Fruit fly (Drosophila melanogaster) whole organism, wandering third instar larva: ENCODE measurements around the gene Ddx56.
A peak's percentile ranks its signal among the peaks of the same experiment; 100 is the strongest.

Experiments
- Abd-B ChIP-seq: fragments of >200 bp; optimal IDR thresholded peaks from 2 replicates; lab custom pipeline; 2017; ENCODE audit warnings: missing biosample characterization, missing genetic modification characterization
- CG32264 ChIP-seq: fragments of 200-800 bp; sonication (Bioruptor generic); optimal IDR thresholded peaks from 2 replicates; lab custom pipeline; 2016; ENCODE audit warnings: missing biosample characterization, missing genetic modification characterization
- CG9705 ChIP-seq: fragments of 200-800 bp; sonication (Bioruptor generic); optimal IDR thresholded peaks from 2 replicates; lab custom pipeline; 2018; ENCODE audit warnings: missing biosample characterization, mild to moderate bottlenecking, missing genetic modification characterization
- CrebA ChIP-seq: fragments of 200-800 bp; sonication (Bioruptor generic); optimal IDR thresholded peaks from 2 replicates; lab custom pipeline; 2016; ENCODE audit warnings: missing biosample characterization, mild to moderate bottlenecking, missing genetic modification characterization, borderline replicate concordance
- Dfd ChIP-seq: fragments of >200 bp; optimal IDR thresholded peaks from 2 replicates; lab custom pipeline; 2017; ENCODE audit warnings: missing biosample characterization, missing genetic modification characterization
- Dif ChIP-seq: fragments of 200-275, 200-300 bp; sonication (Bioruptor generic); optimal IDR thresholded peaks from 2 replicates; lab custom pipeline; 2018; ENCODE audit warnings: missing biosample characterization, missing genetic modification characterization; ENCODE audit not compliant: partially characterized antibody
- GATAd ChIP-seq: sonication (Bioruptor generic); optimal IDR thresholded peaks from 2 replicates; lab custom pipeline; 2016; ENCODE audit warnings: missing biosample characterization, missing genetic modification characterization
- HLH106 ChIP-seq: fragments of 200-800 bp; optimal IDR thresholded peaks from 3 replicates; lab custom pipeline; 2019; ENCODE audit warnings: missing biosample characterization, mild to moderate bottlenecking, missing genetic modification characterization, moderate library complexity
- Hnf4 ChIP-seq: fragments of 200-800 bp; sonication (Bioruptor generic); optimal IDR thresholded peaks from 2 replicates; lab custom pipeline; 2016; ENCODE audit warnings: missing biosample characterization, mild to moderate bottlenecking, missing genetic modification characterization
- Hr78 ChIP-seq: fragments of >200 bp; optimal IDR thresholded peaks from 2 replicates; lab custom pipeline; 2017; ENCODE audit warnings: missing biosample characterization, missing genetic modification characterization
- Hr83 ChIP-seq: fragments of 200-300 bp; sonication (Bioruptor generic); optimal IDR thresholded peaks from 2 replicates; lab custom pipeline; 2016; ENCODE audit warnings: missing biosample characterization, mild to moderate bottlenecking, missing genetic modification characterization, moderate library complexity; ENCODE audit not compliant: poor library complexity, severe bottlenecking
- Jra ChIP-seq: sonication (Bioruptor generic); optimal IDR thresholded peaks from 2 replicates; lab custom pipeline; 2016; ENCODE audit warnings: missing biosample characterization, missing genetic modification characterization
- Mio ChIP-seq: sonication (Bioruptor generic); optimal IDR thresholded peaks from 2 replicates; lab custom pipeline; 2016; ENCODE audit warnings: missing biosample characterization, missing genetic modification characterization
- Myc ChIP-seq: fragments of >200 bp; optimal IDR thresholded peaks from 2 replicates; lab custom pipeline; 2017
- N ChIP-seq: fragments of >200 bp; optimal IDR thresholded peaks from 2 replicates; lab custom pipeline; 2018; ENCODE audit warnings: missing biosample characterization, missing external identifiers, missing genetic modification characterization
- OdsH ChIP-seq: fragments of 200-800 bp; sonication (Bioruptor generic); optimal IDR thresholded peaks from 2 replicates; lab custom pipeline; 2016; ENCODE audit warnings: missing biosample characterization, mild to moderate bottlenecking, missing genetic modification characterization
- Rel ChIP-seq, 2 experiments: fragments of 200-800 bp; sonication (Bioruptor generic) in 1 of 2; optimal IDR thresholded peaks; 2 replicates in 1 of 2; 3 replicates in 1 of 2; lab custom pipeline; 2016 to 2019; ENCODE audit warnings: mild to moderate bottlenecking in 2 of 2, missing biosample characterization in 2 of 2, missing genetic modification characterization in 2 of 2, moderate library complexity in 1 of 2
- Sp1 ChIP-seq: fragments of 200-800 bp; sonication (Bioruptor generic); optimal IDR thresholded peaks from 3 replicates; lab custom pipeline; 2019; ENCODE audit warnings: missing biosample characterization, mild to moderate bottlenecking, missing genetic modification characterization, moderate library complexity
- Vsx2 ChIP-seq: fragments of 200-300, 225-300 bp; sonication (Bioruptor generic); optimal IDR thresholded peaks from 2 replicates; lab custom pipeline; 2018; ENCODE audit warnings: missing biosample characterization, missing genetic modification characterization; ENCODE audit not compliant: partially characterized antibody
- br ChIP-seq: fragments of 200-800 bp; sonication (Bioruptor generic); optimal IDR thresholded peaks from 2 replicates; lab custom pipeline; 2016; ENCODE audit warnings: missing biosample characterization, missing genetic modification characterization
- brk ChIP-seq: fragments of 200-800 bp; sonication (Bioruptor generic); optimal IDR thresholded peaks from 2 replicates; lab custom pipeline; 2016; ENCODE audit warnings: missing biosample characterization, mild to moderate bottlenecking, missing genetic modification characterization
- dl ChIP-seq, 2 experiments: fragments of 175-275, 200-275 bp in 1 of 2; fragments of 200-275 bp in 1 of 2; sonication (Bioruptor generic); optimal IDR thresholded peaks; lab custom pipeline; 2018; ENCODE audit warnings: mild to moderate bottlenecking in 2 of 2, missing biosample characterization in 2 of 2, missing genetic modification characterization in 2 of 2, moderate library complexity in 2 of 2; ENCODE audit not compliant: partially characterized antibody in 2 of 2, insufficient read depth in 1 of 2
- dmrt93B ChIP-seq: fragments of 200-800 bp; sonication (Bioruptor generic); optimal IDR thresholded peaks from 2 replicates; lab custom pipeline; 2018; ENCODE audit warnings: missing biosample characterization, mild to moderate bottlenecking, missing genetic modification characterization
- dsf ChIP-seq: sonication (Bioruptor generic); optimal IDR thresholded peaks from 2 replicates; lab custom pipeline; 2016; ENCODE audit warnings: missing biosample characterization, missing genetic modification characterization, borderline replicate concordance
- ey ChIP-seq: fragments of 200-800 bp; sonication (Bioruptor generic); optimal IDR thresholded peaks from 2 replicates; lab custom pipeline; 2016; ENCODE audit warnings: missing biosample characterization, missing genetic modification characterization
- foxo ChIP-seq, 2 experiments: fragments of 200-800 bp; sonication (Bioruptor generic); optimal IDR thresholded peaks; 2 replicates in 1 of 2; 3 replicates in 1 of 2; lab custom pipeline; 2016 to 2017; ENCODE audit warnings: missing biosample characterization in 2 of 2, missing genetic modification characterization in 2 of 2
- fru ChIP-seq: fragments of 200-800 bp; sonication (Bioruptor generic); optimal IDR thresholded peaks from 3 replicates; lab custom pipeline; 2016; ENCODE audit warnings: missing biosample characterization, mild to moderate bottlenecking, missing genetic modification characterization
- h ChIP-seq: fragments of 200-800 bp; sonication (Bioruptor generic); optimal IDR thresholded peaks from 3 replicates; lab custom pipeline; 2016; ENCODE audit warnings: missing biosample characterization, mild to moderate bottlenecking, missing genetic modification characterization
- jim ChIP-seq: fragments of 175-275, 200-325 bp; sonication (Bioruptor generic); optimal IDR thresholded peaks from 2 replicates; lab custom pipeline; 2016; ENCODE audit warnings: missing biosample characterization, mild to moderate bottlenecking, missing genetic modification characterization
- lola ChIP-seq: fragments of >200 bp; optimal IDR thresholded peaks from 2 replicates; lab custom pipeline; 2017; ENCODE audit warnings: missing biosample characterization, missing genetic modification characterization
- pan ChIP-seq: fragments of >200 bp; optimal IDR thresholded peaks from 2 replicates; lab custom pipeline; 2017
- psq ChIP-seq: fragments of 200-800 bp; sonication (Bioruptor generic); optimal IDR thresholded peaks from 3 replicates; lab custom pipeline; 2017; ENCODE audit warnings: missing biosample characterization, mild to moderate bottlenecking, missing genetic modification characterization, moderate library complexity
- rgr ChIP-seq: fragments of 200-800 bp; sonication (Bioruptor generic); optimal IDR thresholded peaks from 3 replicates; lab custom pipeline; 2016; ENCODE audit warnings: missing biosample characterization, mild to moderate bottlenecking, missing genetic modification characterization
- sage ChIP-seq: fragments of 200-800 bp; sonication (Bioruptor generic); optimal IDR thresholded peaks from 2 replicates; lab custom pipeline; 2016; ENCODE audit warnings: missing biosample characterization, mild to moderate bottlenecking, missing genetic modification characterization
- sv ChIP-seq: fragments of 200-800 bp; sonication (Bioruptor generic); optimal IDR thresholded peaks from 3 replicates; lab custom pipeline; 2016; ENCODE audit warnings: missing biosample characterization, missing genetic modification characterization
- tai ChIP-seq: sonication (Bioruptor generic); optimal IDR thresholded peaks from 2 replicates; lab custom pipeline; 2016; ENCODE audit warnings: missing biosample characterization, missing genetic modification characterization
- usp ChIP-seq: fragments of >200 bp; optimal IDR thresholded peaks from 2 replicates; lab custom pipeline; 2017; ENCODE audit warnings: missing biosample characterization, missing genetic modification characterization
- woc ChIP-seq: sonication (Bioruptor generic); optimal IDR thresholded peaks from 2 replicates; lab custom pipeline; 2016; ENCODE audit warnings: missing biosample characterization, mild to moderate bottlenecking, missing genetic modification characterization

The Ddx56 gene

dm6 chrX:21351210-21351824 is 36.4 kb downstream of the Ddx56 start:
- no peak for TF ChIP-seq Abd-B (GFP tag; lab: Kevin White, UChicago)
- TF ChIP-seq dl (GFP tag; optimal IDR thresholded peaks at IDR 0.05; lab: Kevin White, UChicago; ENCODE audit: insufficient read depth in 1 of 2, partially characterized antibody in 2 of 2) = no peak
- no peak for TF ChIP-seq HLH106 (tag; lab: Kevin White, UChicago)
- peak; percentile 5 for TF ChIP-seq psq (GFP tag; lab: Kevin White, UChicago)
- TF ChIP-seq Myc = peak; percentile 97
- TF ChIP-seq N (GFP tag; lab: Kevin White, UChicago) = peak; percentile 70
- TF ChIP-seq Jra (GFP tag; lab: Kevin White, UChicago) = peak; percentile 5
- no peak for TF ChIP-seq fru (GFP tag; lab: Kevin White, UChicago)
- peak; percentile 87 for TF ChIP-seq woc
- no peak for TF ChIP-seq Rel (GFP tag; optimal IDR thresholded peaks at IDR 0.05; lab: Kevin White, UChicago)
- peak; percentile 43 for TF ChIP-seq Rel (tag; optimal IDR thresholded peaks at IDR 0.05; lab: Kevin White, UChicago)

- no peak for TF ChIP-seq Abd-B (GFP tag; lab: Kevin White, UChicago)
- TF ChIP-seq dsf = no peak
- no peak for TF ChIP-seq brk (GFP tag; lab: Kevin White, UChicago)
- no peak for TF ChIP-seq Mio (GFP tag; lab: Kevin White, UChicago)
- TF ChIP-seq HLH106 (tag; lab: Kevin White, UChicago) = peak; percentile 74
- TF ChIP-seq Sp1 (GFP tag; lab: Kevin White, UChicago) = peak; percentile 70
- no peak for TF ChIP-seq dl (GFP tag; optimal IDR thresholded peaks at IDR 0.05; lab: Kevin White, UChicago; ENCODE audit: insufficient read depth in 1 of 2, partially characterized antibody in 2 of 2)
- TF ChIP-seq Vsx2 (GFP tag; lab: Kevin White, UChicago) = no peak
- TF ChIP-seq pan (lab: Kevin White, UChicago) = no peak
- no peak for TF ChIP-seq GATAd (GFP tag; lab: Kevin White, UChicago)
- peak in 1 of 2 experiments; percentile 81 for TF ChIP-seq foxo (GFP tag; optimal IDR thresholded peaks at IDR 0.05; lab: Kevin White, UChicago)
- peak; percentile 77 for TF ChIP-seq h (GFP tag; lab: Kevin White, UChicago)
- TF ChIP-seq lola (GFP tag; lab: Kevin White, UChicago) = no peak
- no peak for TF ChIP-seq usp
- no peak for TF ChIP-seq Dif
- peak; percentile 68 for TF ChIP-seq ey
- TF ChIP-seq psq (GFP tag; lab: Kevin White, UChicago) = peak; percentile 56
- TF ChIP-seq OdsH (GFP tag; lab: Kevin White, UChicago) = peak; percentile 65
- TF ChIP-seq sv (GFP tag; lab: Kevin White, UChicago) = peak; percentile 71
- TF ChIP-seq Hr78 (GFP tag; lab: Kevin White, UChicago) = no peak
- TF ChIP-seq fru (GFP tag; lab: Kevin White, UChicago) = peak; percentile 71
- TF ChIP-seq CG9705 (GFP tag; lab: Kevin White, UChicago) = peak; percentile 53
- no peak for TF ChIP-seq N (GFP tag; lab: Kevin White, UChicago)
- no peak for TF ChIP-seq Hnf4 (GFP tag; lab: Kevin White, UChicago)
- TF ChIP-seq Dfd (GFP tag; lab: Kevin White, UChicago) = no peak
- TF ChIP-seq CrebA = no peak
- TF ChIP-seq br = peak; percentile 68
- no peak for TF ChIP-seq Hr83
- no peak for TF ChIP-seq sage
- peak; percentile 3 for TF ChIP-seq CG32264 (GFP tag; lab: Kevin White, UChicago)
- TF ChIP-seq dmrt93B = no peak
- peak; percentile 78 for TF ChIP-seq woc
- TF ChIP-seq Jra (GFP tag; lab: Kevin White, UChicago) = no peak
- no peak for TF ChIP-seq Rel (GFP tag; optimal IDR thresholded peaks at IDR 0.05; lab: Kevin White, UChicago)
- peak; percentile 26 for TF ChIP-seq Rel (tag; optimal IDR thresholded peaks at IDR 0.05; lab: Kevin White, UChicago)
- TF ChIP-seq rgr (GFP tag; lab: Kevin White, UChicago) = peak; percentile 74
- TF ChIP-seq tai = no peak
- peak; percentile 61 for TF ChIP-seq Myc
- no peak for TF ChIP-seq jim (GFP tag; lab: Kevin White, UChicago)
Observed at dm6 chrX:21349800-21350309, 37.9 kb downstream of the Ddx56 start, which contains the start of the genes peng and sol. Gene peng (minus strand): TSS chrX:21349843. Gene sol (plus strand): TSS chrX:21350280.
